Worm (Caenorhabditis elegans): ENCODE data around the gene ttr-46.

DNA sequence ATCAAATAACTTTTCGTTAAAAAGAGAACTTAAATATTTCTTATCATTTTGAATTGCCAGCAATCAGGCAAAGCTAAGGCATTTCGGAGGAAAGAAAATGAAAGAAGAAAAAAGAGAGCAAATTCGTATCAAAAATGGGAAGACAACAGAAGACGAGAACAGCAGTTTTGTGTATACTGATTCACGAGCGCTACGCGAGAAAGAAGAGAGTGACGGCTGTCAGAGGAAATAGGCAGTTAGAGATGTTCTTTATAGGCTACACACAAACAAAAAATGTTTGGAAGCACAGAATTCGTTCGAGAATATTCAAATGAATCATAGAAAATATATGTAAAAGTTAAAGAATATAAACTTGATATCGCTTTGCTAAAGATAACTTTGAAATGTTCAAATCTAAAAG, 33.8 kb downstream of the ttr-46 start:
- TF ChIP-seq nhr-28 (tag; optimal IDR thresholded peaks at IDR 0.05) (no peak), ceh-39 (tag; optimal IDR thresholded peaks at IDR 0.05) (no peak), nhr-12 (tag; optimal IDR thresholded peaks at IDR 0.05) (no peak), unc-62 (GFP tag; optimal IDR thresholded peaks at IDR 0.05) (no peak)

All from whole organism, mixed stage, embryonic.